Fruit fly (Drosophila melanogaster) whole organism, embryonic: ENCODE results near the gene MsrA.

ENCODE experiments used
- B-H1 ChIP-seq: fragments of 200-800 bp; sonication (Bioruptor generic); IDR thresholded peaks from 3 replicates; pipeline ENCODE4 v1.3.6; 2022; ENCODE audit warnings: missing biosample characterization, missing genetic modification characterization
- CG10147 ChIP-seq: fragments of 200-800 bp; sonication (Bioruptor generic); optimal IDR thresholded peaks from 2 replicates; lab custom pipeline; 2019; ENCODE audit warnings: missing biosample characterization, mild to moderate bottlenecking, missing genetic modification characterization, moderate library complexity
- CG10267 ChIP-seq: fragments of 200-800 bp; sonication (Bioruptor generic); optimal IDR thresholded peaks from 2 replicates; lab custom pipeline; 2018; ENCODE audit warnings: missing biosample characterization, mild to moderate bottlenecking, missing genetic modification characterization, moderate library complexity
- CG10654 ChIP-seq: fragments of 200-800 bp; sonication (Bioruptor generic); optimal IDR thresholded peaks from 2 replicates; lab custom pipeline; 2016; ENCODE audit warnings: missing biosample characterization, missing genetic modification characterization
- CG10959 ChIP-seq: fragments of 200-800 bp; sonication (Bioruptor generic); IDR thresholded peaks from 2 replicates; pipeline ENCODE4 v1.3.6; 2022; ENCODE audit warnings: missing biosample characterization, missing genetic modification characterization
- CG10979 ChIP-seq: fragments of 200-800 bp; sonication (Bioruptor generic); optimal IDR thresholded peaks from 2 replicates; lab custom pipeline; 2018; ENCODE audit warnings: missing biosample characterization, mild to moderate bottlenecking, missing genetic modification characterization, moderate library complexity
- CG13775 ChIP-seq: fragments of 200-800 bp; sonication (Bioruptor generic); optimal IDR thresholded peaks from 3 replicates; lab custom pipeline; 2017; ENCODE audit warnings: missing biosample characterization, mild to moderate bottlenecking, missing genetic modification characterization
- CG15269 ChIP-seq: fragments of 200-800 bp; sonication (Bioruptor generic); optimal IDR thresholded peaks from 2 replicates; lab custom pipeline; 2018; ENCODE audit warnings: missing biosample characterization, mild to moderate bottlenecking, missing genetic modification characterization, moderate library complexity
- CG2199 ChIP-seq: fragments of 200-800 bp; sonication (Bioruptor generic); IDR thresholded peaks from 3 replicates; pipeline ENCODE4 v1.3.6; 2022; ENCODE audit warnings: missing biosample characterization, missing genetic modification characterization
- CG3065 ChIP-seq: fragments of 200-800 bp; sonication (Bioruptor generic); optimal IDR thresholded peaks from 2 replicates; lab custom pipeline; 2016; ENCODE audit warnings: missing biosample characterization, missing genetic modification characterization
- CG42726 ChIP-seq: fragments of 200-800 bp; sonication (Bioruptor generic); IDR thresholded peaks from 2 replicates; pipeline ENCODE4 v1.3.6; 2022; ENCODE audit warnings: missing biosample characterization, missing genetic modification characterization; ENCODE audit not compliant: partially characterized antibody
- CG4282 ChIP-seq: fragments of 200-800 bp; sonication (Bioruptor generic); optimal IDR thresholded peaks from 2 replicates; lab custom pipeline; 2016; ENCODE audit warnings: missing biosample characterization, missing genetic modification characterization
- CG6254 ChIP-seq: fragments of 200-800 bp; sonication (Bioruptor generic); optimal IDR thresholded peaks from 3 replicates; lab custom pipeline; 2017; ENCODE audit warnings: mild to moderate bottlenecking, missing biosample characterization, missing genetic modification reagents, missing genetic modification characterization
- CG7357 ChIP-seq: fragments of 200-800 bp; sonication (Bioruptor generic); IDR thresholded peaks from 3 replicates; pipeline ENCODE4 v1.3.6; 2022; ENCODE audit warnings: missing biosample characterization, missing genetic modification characterization
- CG7786 ChIP-seq: fragments of 200-800 bp; sonication (Bioruptor generic); optimal IDR thresholded peaks from 2 replicates; lab custom pipeline; 2016; ENCODE audit warnings: missing biosample characterization, missing genetic modification characterization
- CG9215 ChIP-seq: fragments of 200-800 bp; sonication (Bioruptor generic); IDR thresholded peaks from 2 replicates; pipeline ENCODE4 v1.3.6; 2022; ENCODE audit warnings: missing biosample characterization, missing genetic modification characterization
- CG9932 ChIP-seq: fragments of 200-800 bp; sonication (Bioruptor generic); IDR thresholded peaks from 2 replicates; pipeline ENCODE4 v1.3.6; 2022; ENCODE audit warnings: missing biosample characterization, missing genetic modification characterization
- D19A ChIP-seq: fragments of 200-800 bp; optimal IDR thresholded peaks from 3 replicates; lab custom pipeline; 2019; ENCODE audit warnings: missing biosample characterization, mild to moderate bottlenecking, missing genetic modification characterization, moderate library complexity
- D19B ChIP-seq: fragments of 200-800 bp; sonication (Bioruptor generic); optimal IDR thresholded peaks from 2 replicates; lab custom pipeline; 2017; ENCODE audit warnings: missing biosample characterization, mild to moderate bottlenecking, missing genetic modification characterization
- HLH3B ChIP-seq: fragments of 200-800 bp; sonication (Bioruptor generic); IDR thresholded peaks from 2 replicates; pipeline ENCODE4 v1.3.6; 2022; ENCODE audit warnings: missing biosample characterization, missing genetic modification characterization
- Hey ChIP-seq: fragments of 200-800 bp; sonication (Bioruptor generic); optimal IDR thresholded peaks from 3 replicates; lab custom pipeline; 2018; ENCODE audit warnings: missing biosample characterization, mild to moderate bottlenecking, missing genetic modification characterization
- HmgZ ChIP-seq: fragments of 200-800 bp; sonication (Bioruptor generic); optimal IDR thresholded peaks from 2 replicates; lab custom pipeline; 2018; ENCODE audit warnings: missing biosample characterization, mild to moderate bottlenecking, missing genetic modification characterization
- Hr39 ChIP-seq: fragments of >200 bp; optimal IDR thresholded peaks from 2 replicates; lab custom pipeline; 2017
- Rx ChIP-seq: fragments of 200-800 bp; sonication (Bioruptor generic); IDR thresholded peaks from 2 replicates; pipeline ENCODE4 v1.3.6; 2022; ENCODE audit warnings: missing biosample characterization, missing genetic modification characterization
- Six4 ChIP-seq: fragments of 200-800 bp; sonication (Bioruptor generic); optimal IDR thresholded peaks from 2 replicates; lab custom pipeline; 2016; ENCODE audit warnings: missing biosample characterization, missing genetic modification characterization
- Sox100B ChIP-seq: fragments of 200-800 bp; sonication (Bioruptor generic); optimal IDR thresholded peaks from 3 replicates; lab custom pipeline; 2018; ENCODE audit warnings: missing biosample characterization, mild to moderate bottlenecking, missing genetic modification characterization
- Ssrp ChIP-seq: fragments of 200-800 bp; sonication (Bioruptor generic); optimal IDR thresholded peaks from 2 replicates; lab custom pipeline; 2018; ENCODE audit warnings: missing biosample characterization, mild to moderate bottlenecking, missing genetic modification characterization, moderate library complexity
- ase ChIP-seq: fragments of 200-800 bp; sonication (Bioruptor generic); IDR thresholded peaks from 3 replicates; pipeline ENCODE4 v1.3.6; 2022; ENCODE audit warnings: missing biosample characterization, missing genetic modification characterization
- cad ChIP-seq: fragments of >200 bp; optimal IDR thresholded peaks from 2 replicates; lab custom pipeline; 2017; ENCODE audit warnings: missing biosample characterization, missing genetic modification characterization
- da ChIP-seq: fragments of 200-800 bp; sonication (Bioruptor generic); optimal IDR thresholded peaks from 2 replicates; lab custom pipeline; 2016; ENCODE audit warnings: missing biosample characterization, missing genetic modification characterization
- dmrt99B ChIP-seq: fragments of 200-800 bp; sonication (Bioruptor generic); optimal IDR thresholded peaks from 2 replicates; lab custom pipeline; 2018; ENCODE audit warnings: missing biosample characterization, mild to moderate bottlenecking, missing genetic modification characterization, moderate library complexity
- dpn ChIP-seq, 2 experiments: fragments of 200-800 bp; sonication (Bioruptor generic); optimal IDR thresholded peaks; 3 replicates each; lab custom pipeline; 2016; ENCODE audit warnings: missing biosample characterization in 2 of 2, missing genetic modification characterization in 2 of 2
- fd96Cb ChIP-seq: fragments of 200-800 bp; sonication (Bioruptor generic); optimal IDR thresholded peaks from 2 replicates; lab custom pipeline; 2018; ENCODE audit warnings: missing biosample characterization, mild to moderate bottlenecking, missing genetic modification characterization, moderate library complexity
- gro ChIP-seq: fragments of 200-800 bp; sonication (Bioruptor generic); optimal IDR thresholded peaks from 2 replicates; lab custom pipeline; 2016; ENCODE audit warnings: missing biosample characterization, missing genetic modification characterization
- hbn ChIP-seq: fragments of 200-800 bp; sonication (Bioruptor generic); IDR thresholded peaks from 2 replicates; pipeline ENCODE4 v1.3.6; 2022; ENCODE audit warnings: missing biosample characterization, missing genetic modification characterization; ENCODE audit not compliant: partially characterized antibody
- jigr1 ChIP-seq: fragments of 200-800 bp; sonication (Bioruptor generic); IDR thresholded peaks from 3 replicates; pipeline ENCODE4 v1.3.6; 2022; ENCODE audit warnings: missing biosample characterization, missing genetic modification characterization
- jing ChIP-seq: fragments of 200-800 bp; sonication (Bioruptor generic); optimal IDR thresholded peaks from 2 replicates; lab custom pipeline; 2018; ENCODE audit warnings: missing biosample characterization, mild to moderate bottlenecking, missing genetic modification characterization
- knrl ChIP-seq: fragments of 200-800 bp; sonication (Bioruptor generic); IDR thresholded peaks from 3 replicates; pipeline ENCODE4 v1.3.6; 2022; ENCODE audit warnings: missing biosample characterization, missing genetic modification characterization; ENCODE audit not compliant: partially characterized antibody
- lola ChIP-seq, 3 experiments: fragments of >200 bp in 2 of 3; fragments of 200-800 bp in 1 of 3; sonication (Bioruptor generic) in 1 of 3; optimal IDR thresholded peaks; 2 replicates each; lab custom pipeline; 2017 to 2019; ENCODE audit warnings: missing biosample characterization in 3 of 3, missing genetic modification characterization in 3 of 3, mild to moderate bottlenecking in 1 of 3, moderate library complexity in 1 of 3
- lov ChIP-seq, 2 experiments: fragments of 200-800 bp in 1 of 2; fragments of >200 bp in 1 of 2; sonication (Bioruptor generic) in 1 of 2; IDR thresholded peaks in 1 of 2; optimal IDR thresholded peaks in 1 of 2; 2 replicates in 1 of 2; 3 replicates in 1 of 2; pipeline versions ENCODE4 v1.3.6 to Lab custom; 2017 to 2022; ENCODE audit warnings: missing biosample characterization in 1 of 2, missing genetic modification characterization in 1 of 2
- nau ChIP-seq: fragments of 200-800 bp; sonication (Bioruptor generic); optimal IDR thresholded peaks from 3 replicates; lab custom pipeline; 2017; ENCODE audit warnings: missing biosample characterization, mild to moderate bottlenecking, missing genetic modification characterization, missing genetic modification reagents
- odd ChIP-seq: fragments of 200-800 bp; sonication (Bioruptor generic); optimal IDR thresholded peaks from 2 replicates; lab custom pipeline; 2017; ENCODE audit warnings: missing biosample characterization, mild to moderate bottlenecking, missing genetic modification characterization
- phol ChIP-seq: fragments of 200-800 bp; sonication (Bioruptor generic); optimal IDR thresholded peaks from 3 replicates; lab custom pipeline; 2018; ENCODE audit warnings: missing biosample characterization, mild to moderate bottlenecking, missing genetic modification characterization, moderate library complexity
- pum ChIP-seq: fragments of 200-800 bp; sonication (Bioruptor generic); optimal IDR thresholded peaks from 2 replicates; lab custom pipeline; 2016; ENCODE audit warnings: missing biosample characterization, missing genetic modification characterization
- sim ChIP-seq: fragments of 200-800 bp; sonication (Bioruptor generic); IDR thresholded peaks from 2 replicates; pipeline ENCODE4 v1.3.6; 2022; ENCODE audit warnings: missing biosample characterization, missing genetic modification characterization
- sima ChIP-seq: fragments of 200-800 bp; sonication (Bioruptor generic); optimal IDR thresholded peaks from 2 replicates; lab custom pipeline; 2016; ENCODE audit warnings: missing biosample characterization, missing genetic modification characterization
- so ChIP-seq: fragments of 200-800 bp; sonication (Bioruptor generic); IDR thresholded peaks from 3 replicates; pipeline ENCODE4 v1.3.6; 2022; ENCODE audit warnings: missing biosample characterization, missing genetic modification characterization
- sr ChIP-seq: fragments of 200-800 bp; sonication (Bioruptor generic); IDR thresholded peaks from 3 replicates; pipeline ENCODE4 v1.3.6; 2022; ENCODE audit warnings: missing biosample characterization, missing genetic modification characterization
- tna ChIP-seq: fragments of 200-800 bp; sonication (Bioruptor generic); IDR thresholded peaks from 2 replicates; pipeline ENCODE4 v1.3.6; 2022; ENCODE audit warnings: missing biosample characterization, missing genetic modification characterization; ENCODE audit not compliant: partially characterized antibody

The MsrA gene

dm6 chr3L:15535228-15535598, 24.4 kb downstream of the MsrA start, which contains the start of gene CrebA (continued):
- TF ChIP-seq CG7357 (GFP tag; lab: Robert Waterston, UW) (no peak), sima (GFP tag; lab: Kevin White, UChicago) (no peak), ase (GFP tag; lab: Robert Waterston, UW) (no peak), D19A (tag; lab: Kevin White, UChicago) (no peak), Sox100B (GFP tag; lab: Kevin White, UChicago) (no peak), CG9215 (GFP tag; lab: Robert Waterston, UW) (no peak), CG10147 (no peak), CG2199 (peak; percentile 93), CG4282 (GFP tag; lab: Kevin White, UChicago) (no peak), jing (GFP tag; lab: Kevin White, UChicago) (no peak), dmrt99B (tag; lab: Kevin White, UChicago) (no peak), CG6254 (GFP tag; lab: Kevin White, UChicago) (no peak), HmgZ (tag; lab: Kevin White, UChicago) (no peak), cad (GFP tag; lab: Kevin White, UChicago) (no peak), nau (GFP tag; lab: Kevin White, UChicago) (no peak), CG10267 (tag; lab: Kevin White, UChicago) (no peak), pum (GFP tag; lab: Kevin White, UChicago) (no peak), gro (no peak), CG9932 (GFP tag; lab: Robert Waterston, UW) (no peak), so (GFP tag; lab: Robert Waterston, UW) (no peak), phol (no peak), lov (optimal IDR thresholded peaks at IDR 0.05; lab: Kevin White, UChicago) (no peak), lov (GFP tag; IDR thresholded peaks at IDR 0.05; lab: Robert Waterston, UW) (no peak), Six4 (GFP tag; lab: Kevin White, UChicago) (no peak), D19B (no peak), da (GFP tag; lab: Kevin White, UChicago) (no peak), Rx (GFP tag; lab: Robert Waterston, UW) (no peak), CG13775 (GFP tag; lab: Kevin White, UChicago) (no peak), fd96Cb (no peak), dpn (GFP tag; optimal IDR thresholded peaks at IDR 0.05; lab: Kevin White, UChicago) (no peak), hbn (GFP tag; lab: Robert Waterston, UW) (0 out of 2 replicates have a peak, but pooled peaks have one; percentile 20), lola (GFP tag; optimal IDR thresholded peaks at IDR 0.05; lab: Kevin White, UChicago) (no peak), CG3065 (GFP tag; lab: Kevin White, UChicago) (no peak), CG10979 (tag; lab: Kevin White, UChicago) (no peak), Hey (no peak), HLH3B (GFP tag; lab: Robert Waterston, UW) (peak; percentile 13; the same call in 1 of the 2 replicates), jigr1 (GFP tag; lab: Robert Waterston, UW) (no peak), CG10959 (GFP tag; lab: Robert Waterston, UW) (no peak), CG15269 (no peak), B-H1 (GFP tag; lab: Robert Waterston, UW) (no peak), CG42726 (GFP tag; lab: Robert Waterston, UW) (peak; percentile 7; the same call in 1 of the 2 replicates), tna (no peak), sr (GFP tag; lab: Robert Waterston, UW) (no peak), sim (no peak), CG10654 (GFP tag; lab: Kevin White, UChicago) (no peak), Hr39 (lab: Kevin White, UChicago) (no peak), CG7786 (GFP tag; lab: Kevin White, UChicago) (no peak), Ssrp (tag; lab: Kevin White, UChicago) (no peak), odd (GFP tag; lab: Kevin White, UChicago) (no peak), knrl (GFP tag; lab: Robert Waterston, UW) (no peak)
